Worm (Caenorhabditis elegans): ENCODE data around the gene phb-2.

DNA sequence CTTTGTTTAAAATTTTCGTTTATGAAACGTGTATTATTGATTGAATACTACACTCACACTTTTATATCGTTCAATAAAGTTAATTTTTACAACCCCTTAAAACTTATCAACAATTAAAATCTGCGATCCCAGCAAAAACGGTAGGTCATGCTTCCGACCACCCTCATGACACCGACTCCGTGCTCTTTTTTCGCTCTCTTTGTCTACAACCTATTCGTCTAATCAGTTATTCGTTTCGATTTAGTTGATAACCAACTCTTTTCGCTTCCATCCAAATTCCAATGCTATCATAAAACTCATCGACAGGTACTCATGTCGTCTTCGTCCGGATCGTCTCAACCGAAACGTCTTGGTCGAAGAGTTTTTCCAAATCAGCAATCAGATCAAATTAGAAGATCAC lies 31.9 kb downstream of the phb-2 start, which contains the start of gene F13H8.1:
- TF ChIP-seq W03F9.2 (tag; optimal IDR thresholded peaks at IDR 0.05) (no peak), him-1 (tag; optimal IDR thresholded peaks at IDR 0.05) (no peak), dao-5 (tag; optimal IDR thresholded peaks at IDR 0.05) (no peak)
